Worm (Caenorhabditis elegans): Measurements from ENCODE around the gene K06A4.10.

DNA sequence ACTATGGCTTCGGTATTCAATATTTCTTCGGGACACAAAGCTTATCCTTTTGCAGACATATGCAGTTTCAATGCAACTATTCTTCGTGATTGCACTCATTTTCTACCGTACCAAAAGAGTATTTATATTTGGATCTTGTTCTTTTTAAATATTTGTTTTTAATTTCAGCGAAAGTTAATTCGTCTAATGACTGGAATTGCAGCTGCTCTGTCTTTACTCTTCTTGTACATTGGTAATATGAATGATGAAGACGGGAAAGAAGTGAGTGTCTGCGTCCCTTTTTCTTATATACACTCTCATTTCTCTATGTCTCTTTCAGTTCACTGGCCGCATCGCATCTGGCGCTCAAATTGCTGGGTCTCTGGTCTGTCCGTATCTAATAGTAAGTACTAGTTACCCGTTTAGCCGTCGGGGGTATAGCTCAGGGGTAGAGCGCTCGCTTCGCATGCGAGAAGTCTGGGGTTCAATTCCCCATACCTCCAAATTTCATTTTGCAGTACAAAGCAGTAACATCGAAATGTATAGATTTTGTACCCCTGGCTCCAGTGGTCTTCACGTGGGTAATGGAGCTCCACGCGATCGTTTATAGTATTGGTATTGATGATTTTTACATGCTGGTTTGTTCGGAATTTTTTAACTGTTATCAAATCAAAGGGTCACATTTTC lies 13.7 kb upstream of the K06A4.10 start:
- TF ChIP-seq pqm-1 (tag; optimal IDR thresholded peaks at IDR 0.05) (no peak), ceh-82 (tag; optimal IDR thresholded peaks at IDR 0.05) (peak in 2 of 3 experiments; percentile 38 to 71), nhr-237 (tag; optimal IDR thresholded peaks at IDR 0.05) (no peak), C04F5.9 (tag; optimal IDR thresholded peaks at IDR 0.05) (peak; percentile 30), elt-3 (tag; optimal IDR thresholded peaks at IDR 0.05) (peak in 2 of 6 experiments; percentile 18 to 45), aly-2 (tag; optimal IDR thresholded peaks at IDR 0.05) (peak; percentile 19), lin-39 (tag; optimal IDR thresholded peaks at IDR 0.05) (peak; percentile 18), rnt-1 (tag; optimal IDR thresholded peaks at IDR 0.05) (peak; percentile 77), egl-27 (tag; optimal IDR thresholded peaks at IDR 0.05) (no peak), unc-30 (tag; optimal IDR thresholded peaks at IDR 0.05) (no peak)

All from whole organism, L1 larva.